Worm (Caenorhabditis elegans) whole organism, midembryonic: Measurements from ENCODE around the gene erl-1.

Experiments used
- T22C8.4 ChIP-seq: fragments of 200-800 bp; sonication (Bioruptor generic); IDR thresholded peaks from 2 replicates; pipeline ENCODE4 v1.3.6; 2022; ENCODE audit warnings: missing genetic modification characterization, missing compliant biosample characterization
- cog-1 ChIP-seq: sonication (generic microtip); optimal IDR thresholded peaks from 2 replicates; lab custom pipeline; 2016; ENCODE audit warnings: missing genetic modification characterization, missing compliant biosample characterization
- med-1 ChIP-seq: sonication (generic microtip); optimal IDR thresholded peaks from 2 replicates; lab custom pipeline; 2017; ENCODE audit warnings: missing genetic modification characterization, mild to moderate bottlenecking, missing compliant biosample characterization, antibody characterized with exemption, missing genetic modification reagents; ENCODE audit not compliant: insufficient read depth
- ref-1 ChIP-seq: fragments of 200-800 bp; sonication (Bioruptor generic); conservative IDR thresholded peaks from 2 replicates; pipeline ENCODE4 v1.3.6; 2022; ENCODE audit warnings: missing genetic modification reagents, missing genetic modification characterization, missing compliant biosample characterization
- ztf-29 ChIP-seq: fragments of 200-800 bp; sonication (Bioruptor generic); IDR thresholded peaks from 2 replicates; pipeline ENCODE4 v1.3.6; 2022; ENCODE audit warnings: missing genetic modification reagents, missing genetic modification characterization, missing compliant biosample characterization

DNA sequence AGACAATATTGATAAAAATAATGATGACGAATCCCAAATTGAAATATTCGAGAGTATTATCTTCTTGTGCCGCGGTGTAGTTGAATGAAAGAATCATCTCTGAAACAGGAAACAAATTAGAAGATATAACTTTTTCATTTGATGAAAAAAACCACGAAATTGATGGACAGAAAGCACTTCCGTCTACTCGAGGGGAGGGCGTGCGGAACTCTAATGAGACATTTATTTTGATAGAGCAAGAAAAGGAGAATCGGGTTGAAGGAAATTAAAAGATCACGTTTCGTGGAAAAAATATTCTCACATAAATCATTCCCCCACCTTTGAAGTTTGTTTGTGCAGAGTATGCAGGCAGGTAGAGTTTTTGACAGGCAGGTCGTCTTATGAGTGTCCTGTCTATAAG, 26.4 kb upstream of the erl-1 start, which contains the start of gene sre-14:
- TF ChIP-seq cog-1 (tag; lab: Kevin White, UChicago) (no peak), ref-1 (GFP tag; lab: Robert Waterston, UW) (no peak), ztf-29 (GFP tag; lab: Robert Waterston, UW) (no peak), T22C8.4 (GFP tag; lab: Robert Waterston, UW) (no peak), med-1 (GFP tag; lab: Kevin White, UChicago) (no peak)
